Worm (Caenorhabditis elegans) whole organism, L4/young adult: ENCODE results near the gene cyp-34A10.

Experiments
- W03F9.2 ChIP-seq: fragments of 150-350 bp; optimal IDR thresholded peaks from 2 replicates; lab custom pipeline; 2014; ENCODE audit warnings: missing biosample characterization, missing genetic modification characterization
- him-1 ChIP-seq: sonication (generic microtip); optimal IDR thresholded peaks from 2 replicates; lab custom pipeline; 2016; ENCODE audit warnings: missing genotype, missing genetic modification reagents, missing genetic modification characterization, missing compliant biosample characterization

DNA sequence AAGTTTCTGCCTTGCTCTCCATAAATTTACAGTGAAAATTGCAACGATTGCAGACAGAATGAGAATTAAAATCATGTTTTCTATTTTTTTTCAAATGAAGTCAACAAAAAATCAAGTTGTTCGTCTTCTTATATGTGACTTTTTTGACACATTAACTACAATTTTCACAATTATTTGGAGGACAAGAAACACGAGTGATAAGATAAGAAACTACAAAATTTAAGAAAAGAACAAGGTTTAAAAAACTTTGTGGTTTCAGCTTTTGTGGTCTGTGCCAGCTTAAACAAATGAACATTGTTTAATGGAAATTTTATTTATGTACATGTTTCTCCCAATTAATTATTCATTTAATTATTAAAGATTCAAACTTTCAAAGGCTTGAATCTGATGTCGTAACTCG, 2.4 kb downstream of the cyp-34A10 start, which contains the start of gene cyp-34A9:
- TF ChIP-seq him-1 (tag; lab: Kevin White, UChicago) (no peak), W03F9.2 (tag; lab: Kevin White, UChicago) (no peak)
